Worm (Caenorhabditis elegans): ENCODE measurements around the gene K05B2.2.

K05B2.2 gene

DNA sequence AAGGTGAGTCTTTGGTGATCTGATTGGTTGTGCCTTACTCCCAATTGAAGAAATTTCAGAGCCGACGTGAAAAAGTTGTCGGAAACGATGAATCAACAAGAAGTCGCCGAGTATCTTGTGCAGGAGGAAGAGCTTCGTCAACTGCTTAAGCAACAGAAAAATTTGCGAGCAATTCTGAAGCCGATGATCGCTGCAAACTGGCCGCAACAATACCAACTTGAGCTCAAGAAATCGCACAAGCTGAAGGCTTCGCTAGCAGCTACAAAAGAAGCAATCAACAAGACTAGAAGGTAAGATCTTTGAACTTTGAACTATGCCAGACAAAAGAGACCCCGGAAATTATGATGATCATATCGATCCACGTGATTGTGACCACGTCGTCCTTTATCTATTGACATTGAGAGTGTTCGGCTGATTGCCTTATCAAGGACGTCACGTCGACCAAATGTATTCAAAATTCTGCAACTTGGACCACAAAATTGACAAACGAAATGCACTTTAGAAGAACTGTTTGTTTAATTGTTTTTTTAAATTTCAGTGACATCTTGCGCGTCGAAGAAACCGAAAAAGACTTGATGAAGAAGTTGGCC is 5.5 kb downstream of the K05B2.2 start (continued):
- TF ChIP-seq ztf-11 (tag; optimal IDR thresholded peaks at IDR 0.05) (no peak), unc-62 (GFP tag; optimal IDR thresholded peaks at IDR 0.05) (no peak), snu-23 (GFP tag; optimal IDR thresholded peaks at IDR 0.05) (no peak), ces-1 (GFP tag; optimal IDR thresholded peaks at IDR 0.05) (no peak), ceh-82 (tag; optimal IDR thresholded peaks at IDR 0.05) (no peak)

DNA sequence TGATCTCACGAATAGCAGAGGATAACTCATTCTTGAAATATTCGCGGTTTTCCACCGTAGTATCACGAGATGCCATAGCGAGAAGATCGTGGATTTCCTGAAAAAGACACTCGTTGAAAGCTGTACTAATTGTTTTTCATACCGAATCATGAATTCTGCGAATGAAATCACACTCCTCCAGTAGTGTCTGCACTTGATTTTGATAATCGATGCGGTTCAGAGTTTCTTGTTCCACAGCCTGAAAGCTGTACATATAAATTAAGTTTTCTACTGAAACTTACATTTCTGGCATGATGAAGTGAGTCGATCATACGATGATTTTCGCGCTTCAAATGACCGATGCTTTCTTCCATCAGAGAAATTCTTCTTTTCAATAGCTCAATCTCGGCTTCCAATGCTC is 8.6 kb downstream of the K05B2.2 start:
- TF ChIP-seq efl-1 (optimal IDR thresholded peaks at IDR 0.05) (no peak), efl-1 (GFP tag; optimal IDR thresholded peaks at IDR 0.05 in 1 of 2) (peak in 1 of 2 experiments; percentile 54), nhr-47 (tag; optimal IDR thresholded peaks at IDR 0.05) (no peak), irx-1 (tag; optimal IDR thresholded peaks at IDR 0.05) (no peak)

DNA sequence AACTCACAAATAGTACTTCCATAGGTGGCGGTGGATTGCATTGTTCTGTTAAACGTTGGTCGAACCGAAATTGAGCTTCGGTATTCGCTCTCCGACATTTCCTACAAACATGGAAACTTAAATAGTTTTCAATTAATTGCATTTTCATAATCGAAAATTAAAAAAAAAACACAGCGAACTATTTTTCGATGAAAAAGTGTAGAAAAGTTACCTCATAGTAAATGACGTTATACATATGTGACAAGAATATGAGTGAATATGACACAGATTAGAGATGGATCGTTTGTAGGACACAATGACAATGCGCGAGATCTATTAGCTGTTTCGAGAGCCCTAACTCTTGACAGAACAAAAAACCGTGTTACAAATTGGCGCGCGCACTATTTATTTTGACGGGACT is 10.0 kb downstream of the K05B2.2 start, which contains the start of gene ifa-4:
ifa-4 (minus strand) TSS at position 101 of the 400 bp plus-strand sequence.
- TF ChIP-seq egl-27 (tag; optimal IDR thresholded peaks at IDR 0.05) (no peak), unc-98 (GFP tag; IDR thresholded peaks at IDR 0.05) (no peak), snu-23 (GFP tag; optimal IDR thresholded peaks at IDR 0.05) (no peak), F16B12.6 (tag; optimal IDR thresholded peaks at IDR 0.05) (no peak)

DNA sequence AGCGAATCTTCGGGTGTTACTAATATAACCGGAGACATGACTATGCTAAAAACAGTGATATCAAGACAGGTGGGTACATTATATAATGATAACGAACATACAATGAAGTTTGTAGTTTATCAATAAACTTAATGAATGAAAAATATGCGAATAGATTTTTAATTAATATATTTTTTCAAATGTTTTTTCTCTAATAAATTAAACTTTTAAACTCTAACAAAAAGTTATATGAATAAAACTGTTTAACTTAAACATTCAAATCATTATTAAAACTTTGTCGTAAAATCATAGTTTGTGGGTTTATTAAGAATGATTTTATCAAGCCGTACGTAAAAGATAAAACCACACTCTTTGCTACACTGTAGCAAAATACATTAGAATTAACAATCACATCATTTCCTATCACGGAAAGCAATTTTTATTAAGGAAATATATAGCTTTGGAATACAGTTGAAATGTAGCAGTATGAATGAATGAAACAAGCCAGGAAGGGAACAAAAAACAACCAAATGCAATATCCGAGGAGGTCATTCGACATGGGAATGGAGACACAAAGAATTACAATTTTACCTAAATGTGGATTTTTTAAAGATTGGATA is 15.2 kb downstream of the K05B2.2 start, which contains the start of gene K05B2.4:
K05B2.4 (minus strand) TSS at position 51 of the 599 bp plus-strand sequence.
- TF ChIP-seq rnt-1 (tag; optimal IDR thresholded peaks at IDR 0.05): no peak
- no peak for TF ChIP-seq nhr-28 (tag; optimal IDR thresholded peaks at IDR 0.05)
- TF ChIP-seq efl-1 (optimal IDR thresholded peaks at IDR 0.05): no peak
- TF ChIP-seq efl-1 (GFP tag; optimal IDR thresholded peaks at IDR 0.05 in 1 of 2): peak in 1 of 2 experiments; percentile 91

DNA sequence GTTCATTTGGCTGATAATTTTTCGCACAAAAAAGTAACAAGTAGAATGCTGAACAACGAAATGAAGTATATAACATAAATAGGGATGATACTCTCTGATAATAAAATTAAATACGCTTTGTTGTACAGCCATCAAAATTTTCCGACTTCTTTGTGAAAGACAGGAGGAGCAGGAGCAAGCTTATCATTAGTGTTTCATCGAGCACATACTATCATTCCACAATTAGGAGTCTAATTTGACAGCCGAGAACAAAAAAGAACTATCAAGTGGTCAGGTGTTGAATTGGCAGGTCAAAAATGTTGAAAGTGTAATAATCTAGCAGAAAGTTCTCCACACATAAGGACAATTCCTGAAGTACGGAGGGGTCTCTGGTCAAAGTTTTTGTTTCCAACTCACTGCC is 22.2 kb downstream of the K05B2.2 start:
- no peak for TF ChIP-seq ces-1 (GFP tag; optimal IDR thresholded peaks at IDR 0.05)

DNA sequence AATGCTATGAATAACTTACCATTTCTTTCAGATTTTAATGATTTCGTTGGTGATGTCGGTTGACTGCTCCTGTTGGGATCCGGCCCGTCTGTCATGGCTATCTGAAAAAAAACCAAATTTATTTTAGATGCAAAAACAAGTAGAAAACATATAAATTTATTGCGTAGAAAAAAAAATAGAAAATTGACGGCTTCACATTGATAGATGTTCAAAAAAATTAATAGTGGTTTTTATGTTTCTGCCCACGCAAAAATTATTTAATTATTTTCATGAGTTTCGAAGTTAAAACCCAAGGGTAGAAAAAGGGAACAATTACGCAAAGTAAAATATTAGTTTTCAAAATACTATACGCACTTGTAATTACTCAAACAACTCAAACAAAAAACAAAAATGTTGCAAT is 23.8 kb downstream of the K05B2.2 start, which contains the start of gene mct-4:
mct-4 (minus strand) TSS at position 101 of the 400 bp plus-strand sequence.
- TF ChIP-seq isw-1 (GFP tag; IDR thresholded peaks at IDR 0.05): no peak

DNA sequence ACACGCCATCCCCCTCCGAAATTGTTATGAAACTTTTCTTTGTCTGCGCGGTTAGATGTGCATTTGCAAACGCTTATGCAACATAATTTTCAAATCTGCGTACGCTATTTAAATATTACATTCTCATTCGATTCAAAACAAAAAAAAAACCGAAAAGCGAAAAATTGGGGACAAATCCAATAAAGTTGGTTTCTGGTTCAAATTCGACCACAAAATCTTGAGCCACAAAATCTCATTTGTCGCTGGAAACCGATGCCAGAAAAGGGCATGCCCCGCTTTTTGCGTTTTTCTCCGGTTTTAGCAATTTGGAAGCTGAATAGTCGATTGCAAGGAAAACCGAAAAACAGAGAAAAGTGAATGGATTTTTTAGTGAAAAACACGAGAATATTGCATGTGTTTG is 26.1 kb downstream of the K05B2.2 start:
- TF ChIP-seq efl-1 (optimal IDR thresholded peaks at IDR 0.05): no peak
- peak in 1 of 2 experiments; percentile 26 for TF ChIP-seq efl-1 (GFP tag; optimal IDR thresholded peaks at IDR 0.05 in 1 of 2)
- peak; percentile 54 for TF ChIP-seq lin-14 (GFP tag; optimal IDR thresholded peaks at IDR 0.05)
- TF ChIP-seq lir-3 (tag; optimal IDR thresholded peaks at IDR 0.05; ENCODE audit: poor library complexity): no peak

DNA sequence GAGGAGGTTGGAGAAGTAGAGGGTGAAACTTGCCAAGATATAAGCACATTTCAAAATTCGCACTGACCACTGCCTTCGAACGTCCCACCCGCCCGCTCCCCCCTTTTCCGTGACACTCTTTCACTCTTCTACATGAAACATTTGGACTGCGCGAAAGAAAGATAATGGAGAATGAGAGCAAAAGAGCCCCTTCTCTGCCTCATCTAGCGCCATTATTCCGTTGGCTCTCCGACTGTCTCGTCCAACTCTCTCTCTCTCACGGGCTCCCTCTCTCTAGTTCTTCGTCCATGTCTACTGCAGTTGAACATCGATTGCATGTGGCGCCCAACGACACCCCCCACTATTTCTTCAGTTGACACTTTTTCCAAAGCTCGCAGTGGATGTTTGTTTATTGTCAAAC is 27.1 kb downstream of the K05B2.2 start:
- TF ChIP-seq tlp-1 (tag; optimal IDR thresholded peaks at IDR 0.05): no peak
- TF ChIP-seq unc-86 (tag; optimal IDR thresholded peaks at IDR 0.05): peak; percentile 21
- no peak for TF ChIP-seq nhr-85 (tag)
- no peak for TF ChIP-seq sox-4 (tag; optimal IDR thresholded peaks at IDR 0.05)
- TF ChIP-seq nhr-11 (tag; optimal IDR thresholded peaks at IDR 0.05): no peak
- peak; percentile 21 for TF ChIP-seq fkh-8 (tag; optimal IDR thresholded peaks at IDR 0.05)
- TF ChIP-seq lin-14 (GFP tag; optimal IDR thresholded peaks at IDR 0.05): peak; percentile 77
- TF ChIP-seq blmp-1 (tag; optimal IDR thresholded peaks at IDR 0.05): no peak
- TF ChIP-seq tbx-2 (tag; optimal IDR thresholded peaks at IDR 0.05): no peak
- TF ChIP-seq egl-13 (tag; optimal IDR thresholded peaks at IDR 0.05): no peak

All from whole organism, L1 larva.